Worm (Caenorhabditis elegans) whole organism, early embryonic: ENCODE measurements around the gene srbc-44.

Experiments used
- aly-1 ChIP-seq: sonication (generic microtip); optimal IDR thresholded peaks from 2 replicates; lab custom pipeline; 2016; ENCODE audit warnings: missing genetic modification characterization, missing compliant biosample characterization
- ama-1 ChIP-seq: fragments of 150-350 bp; optimal IDR thresholded peaks from 2 replicates; lab custom pipeline; 2014
- ceh-36 ChIP-seq: sonication (generic microtip); optimal IDR thresholded peaks from 2 replicates; lab custom pipeline; 2016; ENCODE audit warnings: missing genetic modification characterization, inconsistent platforms, missing compliant biosample characterization
- ets-7 ChIP-seq: sonication (generic microtip); optimal IDR thresholded peaks from 2 replicates; lab custom pipeline; 2016; ENCODE audit warnings: missing genotype, missing genetic modification characterization, missing compliant biosample characterization
- flt-1 ChIP-seq: fragments of 200-800 bp; sonication (Bioruptor generic); IDR thresholded peaks from 2 replicates; pipeline ENCODE4 v1.3.6; 2022; ENCODE audit warnings: missing genetic modification characterization, missing compliant biosample characterization
- hmbx-1 ChIP-seq: sonication (generic microtip); optimal IDR thresholded peaks from 2 replicates; lab custom pipeline; 2016; ENCODE audit warnings: mild to moderate bottlenecking, missing genetic modification characterization, missing compliant biosample characterization
- hmg-4 ChIP-seq: fragments of 200-800 bp; sonication (Bioruptor generic); optimal IDR thresholded peaks from 2 replicates; lab custom pipeline; 2018; ENCODE audit warnings: mild to moderate bottlenecking, missing genetic modification characterization, missing compliant biosample characterization
- hnd-1 ChIP-seq: sonication (generic microtip); optimal IDR thresholded peaks from 2 replicates; lab custom pipeline; 2016; ENCODE audit warnings: missing genetic modification characterization, missing compliant biosample characterization
- pes-1 ChIP-seq: fragments of 200-800 bp; sonication (Bioruptor generic); IDR thresholded peaks from 2 replicates; pipeline ENCODE4 v1.3.6; 2022; ENCODE audit warnings: missing genetic modification reagents, missing genetic modification characterization, missing compliant biosample characterization
- scrt-1 ChIP-seq: fragments of 200-800 bp; sonication (Bioruptor generic); IDR thresholded peaks from 2 replicates; pipeline ENCODE4 v1.3.6; 2022; ENCODE audit warnings: missing genetic modification characterization, missing compliant biosample characterization
- sea-1 ChIP-seq: fragments of 200-800 bp; sonication (Bioruptor generic); conservative IDR thresholded peaks from 2 replicates; pipeline ENCODE4 v1.3.6; 2022; ENCODE audit warnings: missing genetic modification characterization, missing compliant biosample characterization
- tbx-11 ChIP-seq: fragments of 200-800 bp; sonication (Bioruptor generic); IDR thresholded peaks from 2 replicates; pipeline ENCODE4 v1.3.6; 2022; ENCODE audit warnings: missing genetic modification characterization, missing compliant biosample characterization

- no peak for TF ChIP-seq ama-1 (lab: Kevin White, UChicago)
- no peak for TF ChIP-seq sea-1 (GFP tag; lab: Robert Waterston, UW)
- TF ChIP-seq flt-1 (GFP tag; lab: Robert Waterston, UW): no peak
- TF ChIP-seq hnd-1: no peak
- TF ChIP-seq scrt-1: no peak
- no peak for TF ChIP-seq tbx-11 (GFP tag; lab: Robert Waterston, UW)
- TF ChIP-seq ceh-36: no peak
- no peak for TF ChIP-seq ets-7 (tag; lab: Kevin White, UChicago)
- TF ChIP-seq pes-1 (GFP tag; lab: Robert Waterston, UW): no peak
- no peak for TF ChIP-seq aly-1 (tag; lab: Kevin White, UChicago)
- TF ChIP-seq hmbx-1: no peak
- TF ChIP-seq hmg-4 (GFP tag; lab: Kevin White, UChicago): no peak
Measured at ce11 chrV:12815386-12815785, 27.0 kb upstream of the srbc-44 start.
